Worm (Caenorhabditis elegans) whole organism, L1 larva: Measurements from ENCODE around the gene ZK1248.4.

Experiments used
- ces-1 ChIP-seq: fragments of 150-350 bp; optimal IDR thresholded peaks from 2 replicates; lab custom pipeline; 2014; ENCODE audit warnings: missing biosample characterization, missing genetic modification reagents, missing genetic modification characterization
- lin-14 ChIP-seq: fragments of 200-800 bp; sonication (Bioruptor generic); optimal IDR thresholded peaks from 2 replicates; lab custom pipeline; 2018; ENCODE audit warnings: mild to moderate bottlenecking, missing genetic modification characterization, moderate library complexity, missing compliant biosample characterization
- nhr-237 ChIP-seq: fragments of 150-350 bp; optimal IDR thresholded peaks from 2 replicates; lab custom pipeline; 2014; ENCODE audit warnings: missing biosample characterization, missing genetic modification characterization

ce11 chrII:5865405-5866308 is 47.3 kb downstream of the ZK1248.4 start, which contains the start of gene F55C12.19:
- TF ChIP-seq lin-14 (GFP tag; lab: Kevin White, UChicago) (no peak), nhr-237 (no peak), ces-1 (GFP tag; lab: Kevin White, UChicago) (no peak)
